Fruit fly (Drosophila melanogaster) S2 (cell line): Measurements from ENCODE around the gene CG31538.

Experiments
- CG8478 ChIP-seq: fragments of >200 bp; optimal IDR thresholded peaks from 2 replicates; lab custom pipeline; 2018
- CTCF ChIP-seq, 2 experiments: fragments of >200 bp; optimal IDR thresholded peaks; 2 replicates each; lab custom pipeline; 2018

DNA sequence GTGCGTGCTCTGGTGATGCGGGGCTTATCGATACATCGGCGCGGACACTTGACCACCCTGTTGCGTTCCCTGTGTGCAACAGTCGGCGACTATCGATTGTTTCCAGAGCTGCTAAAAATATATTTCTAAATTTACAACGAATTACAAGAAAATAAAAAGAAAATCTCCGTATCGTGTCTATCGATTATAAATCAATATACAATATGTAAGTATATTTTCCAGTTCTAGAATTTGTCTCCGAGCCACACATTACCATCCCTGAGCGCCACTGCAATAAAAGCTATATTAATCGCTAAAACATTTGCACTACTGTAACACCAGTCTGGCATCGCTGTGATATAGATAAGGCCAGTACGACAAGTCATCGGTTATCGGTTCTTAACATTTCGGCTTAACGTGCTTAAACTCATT is 45.4 kb downstream of the CG31538 start, which contains the start of the genes Kat60 and Mms19:
- TF ChIP-seq CTCF (optimal IDR thresholded peaks at IDR 0.05; lab: Kevin White, UChicago) (peak in 1 of 2 experiments; percentile 2), CG8478 (lab: Kevin White, UChicago) (no peak)
